Worm (Caenorhabditis elegans): ENCODE measurements around the gene ssna-1.

DNA sequence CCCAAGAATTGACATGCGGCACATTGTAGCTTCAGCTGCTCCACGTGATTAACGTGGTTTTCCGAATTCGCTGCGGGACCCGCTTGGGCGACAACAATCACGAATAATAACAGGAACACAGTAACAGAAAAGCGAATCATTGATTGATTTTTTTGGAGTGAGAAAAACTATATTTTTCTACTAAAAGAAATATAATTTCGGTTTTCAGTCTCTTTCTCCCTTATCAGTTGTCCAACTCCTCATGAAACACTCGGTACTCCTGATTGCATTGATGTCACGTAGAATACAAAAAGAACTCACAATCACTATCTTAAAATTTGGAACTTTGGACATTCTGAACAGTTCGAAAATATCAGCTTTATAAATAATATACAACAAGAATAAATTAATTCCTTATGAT, 41.0 kb downstream of the ssna-1 start, which contains the start of gene Y66H1A.5:
- TF ChIP-seq unc-130 (tag; optimal IDR thresholded peaks at IDR 0.05) (no peak), skn-1 (tag; optimal IDR thresholded peaks at IDR 0.05) (no peak), ztf-11 (tag; optimal IDR thresholded peaks at IDR 0.05) (no peak), pqm-1 (tag; optimal IDR thresholded peaks at IDR 0.05) (no peak), unc-62 (GFP tag; optimal IDR thresholded peaks at IDR 0.05) (no peak), egl-27 (tag; optimal IDR thresholded peaks at IDR 0.05) (no peak), fos-1 (tag; optimal IDR thresholded peaks at IDR 0.05) (no peak), nhr-11 (tag; optimal IDR thresholded peaks at IDR 0.05) (no peak), nhr-76 (tag; optimal IDR thresholded peaks at IDR 0.05) (no peak)
